Worm (Caenorhabditis elegans) whole organism, L3 larva: ENCODE data around the gene degl-2.

Source experiments
- R02D3.7 ChIP-seq: fragments of 150-350 bp; optimal IDR thresholded peaks from 2 replicates; lab custom pipeline; 2014; ENCODE audit warnings: missing biosample characterization, missing genetic modification characterization
- aly-2 ChIP-seq: fragments of 150-350 bp; optimal IDR thresholded peaks from 2 replicates; lab custom pipeline; 2014; ENCODE audit warnings: missing biosample characterization, missing genetic modification characterization
- ama-1 ChIP-seq: fragments of 150-350 bp; optimal IDR thresholded peaks from 2 replicates; lab custom pipeline; 2018
- ceh-16 ChIP-seq: sonication (generic microtip); optimal IDR thresholded peaks from 2 replicates; lab custom pipeline; 2017; ENCODE audit warnings: missing biosample characterization, missing genetic modification characterization
- ceh-28 ChIP-seq: fragments of 150-350 bp; optimal IDR thresholded peaks from 2 replicates; lab custom pipeline; 2014; ENCODE audit warnings: missing biosample characterization, missing genetic modification reagents, missing genetic modification characterization
- ceh-82 ChIP-seq: fragments of 150-350 bp; optimal IDR thresholded peaks from 2 replicates; lab custom pipeline; 2014; ENCODE audit warnings: missing biosample characterization, missing genetic modification characterization
- ceh-9 ChIP-seq: sonication (generic microtip); optimal IDR thresholded peaks from 2 replicates; lab custom pipeline; 2018; ENCODE audit warnings: missing biosample characterization, missing genetic modification characterization
- egl-27 ChIP-seq: sonication (generic microtip); optimal IDR thresholded peaks from 4 replicates; lab custom pipeline; 2017; ENCODE audit warnings: missing biosample characterization, missing genetic modification reagents, missing genetic modification characterization
- egl-5 ChIP-seq: fragments of 150-350 bp; optimal IDR thresholded peaks from 2 replicates; lab custom pipeline; 2017; ENCODE audit warnings: missing biosample characterization, missing genetic modification reagents, missing genetic modification characterization, inconsistent platforms
- elt-2 ChIP-seq: sonication (generic microtip); optimal IDR thresholded peaks from 2 replicates; lab custom pipeline; 2016; ENCODE audit warnings: missing genetic modification reagents, mild to moderate bottlenecking, missing genetic modification characterization, missing compliant biosample characterization
- fkh-10 ChIP-seq: sonication (generic microtip); optimal IDR thresholded peaks from 2 replicates; lab custom pipeline; 2017; ENCODE audit warnings: missing biosample characterization, missing genetic modification reagents, missing genetic modification characterization
- fkh-2 ChIP-seq: fragments of 150-350 bp; optimal IDR thresholded peaks from 2 replicates; lab custom pipeline; 2014; ENCODE audit warnings: missing biosample characterization, missing genetic modification reagents, missing genetic modification characterization
- fos-1 ChIP-seq: fragments of 150-350 bp; optimal IDR thresholded peaks from 2 replicates; lab custom pipeline; 2014; ENCODE audit warnings: missing biosample characterization, missing genetic modification characterization
- hmg-11 ChIP-seq: sonication (generic microtip); optimal IDR thresholded peaks from 2 replicates; lab custom pipeline; 2016; ENCODE audit warnings: missing genetic modification characterization, missing compliant biosample characterization
- lin-39 ChIP-seq: fragments of 150-350 bp; optimal IDR thresholded peaks from 2 replicates; lab custom pipeline; 2018; ENCODE audit warnings: missing biosample characterization, missing genetic modification reagents, missing genetic modification characterization
- lsy-12 ChIP-seq: sonication (generic microtip); optimal IDR thresholded peaks from 2 replicates; lab custom pipeline; 2016; ENCODE audit warnings: mild to moderate bottlenecking, missing genetic modification characterization, missing compliant biosample characterization
- mdl-1 ChIP-seq: fragments of 150-350 bp; optimal IDR thresholded peaks from 2 replicates; lab custom pipeline; 2014; ENCODE audit warnings: missing biosample characterization, missing genetic modification characterization
- mml-1 ChIP-seq: fragments of 150-350 bp; sonication (generic microtip); optimal IDR thresholded peaks from 3 replicates; lab custom pipeline; 2014; ENCODE audit warnings: missing biosample characterization, missing genetic modification characterization
- nhr-11 ChIP-seq: fragments of 150-350 bp; optimal IDR thresholded peaks from 2 replicates; lab custom pipeline; 2014; ENCODE audit warnings: missing biosample characterization, missing genetic modification characterization
- nhr-23 ChIP-seq: fragments of 150-350 bp; optimal IDR thresholded peaks from 2 replicates; lab custom pipeline; 2014; ENCODE audit warnings: missing biosample characterization, missing genetic modification reagents, missing genetic modification characterization
- nhr-25 ChIP-seq: sonication (generic microtip); optimal IDR thresholded peaks from 2 replicates; lab custom pipeline; 2017; ENCODE audit warnings: missing biosample characterization, missing genetic modification characterization
- nhr-43 ChIP-seq: sonication (generic microtip); optimal IDR thresholded peaks from 2 replicates; lab custom pipeline; 2016; ENCODE audit warnings: mild to moderate bottlenecking, missing genetic modification characterization, missing compliant biosample characterization; ENCODE audit not compliant: poor library complexity, severe bottlenecking
- nhr-67 ChIP-seq: fragments of 150-350 bp; optimal IDR thresholded peaks from 2 replicates; lab custom pipeline; 2014; ENCODE audit warnings: missing biosample characterization, missing genetic modification characterization
- nhr-76 ChIP-seq: fragments of 150-350 bp; sonication (generic microtip); optimal IDR thresholded peaks from 5 replicates; lab custom pipeline; 2014; ENCODE audit warnings: missing biosample characterization, missing genetic modification characterization
- pha-4 ChIP-seq: fragments of 150-350 bp; optimal IDR thresholded peaks from 2 replicates; lab custom pipeline; 2014; ENCODE audit warnings: missing biosample characterization, missing genetic modification reagents, missing genetic modification characterization
- pqm-1 ChIP-seq: fragments of 150-350 bp; optimal IDR thresholded peaks from 2 replicates; lab custom pipeline; 2017; ENCODE audit warnings: missing biosample characterization, missing genetic modification characterization, inconsistent platforms
- skn-1 ChIP-seq: fragments of 150-350 bp; optimal IDR thresholded peaks from 2 replicates; lab custom pipeline; 2014; ENCODE audit warnings: missing biosample characterization, missing genetic modification characterization
- snpc-4 ChIP-seq: fragments of 150-350 bp; optimal IDR thresholded peaks from 2 replicates; lab custom pipeline; 2014; ENCODE audit warnings: missing biosample characterization, missing genetic modification characterization
- tbx-2 ChIP-seq: sonication (generic microtip); optimal IDR thresholded peaks from 2 replicates; lab custom pipeline; 2016; ENCODE audit warnings: mild to moderate bottlenecking, missing genetic modification characterization, missing compliant biosample characterization
- unc-39 ChIP-seq: sonication (generic microtip); optimal IDR thresholded peaks from 4 replicates; lab custom pipeline; 2017; ENCODE audit warnings: missing biosample characterization, missing genetic modification characterization
- ztf-11 ChIP-seq: fragments of 150-350 bp; optimal IDR thresholded peaks from 2 replicates; lab custom pipeline; 2014; ENCODE audit warnings: missing biosample characterization, missing genetic modification characterization

degl-2 gene

DNA sequence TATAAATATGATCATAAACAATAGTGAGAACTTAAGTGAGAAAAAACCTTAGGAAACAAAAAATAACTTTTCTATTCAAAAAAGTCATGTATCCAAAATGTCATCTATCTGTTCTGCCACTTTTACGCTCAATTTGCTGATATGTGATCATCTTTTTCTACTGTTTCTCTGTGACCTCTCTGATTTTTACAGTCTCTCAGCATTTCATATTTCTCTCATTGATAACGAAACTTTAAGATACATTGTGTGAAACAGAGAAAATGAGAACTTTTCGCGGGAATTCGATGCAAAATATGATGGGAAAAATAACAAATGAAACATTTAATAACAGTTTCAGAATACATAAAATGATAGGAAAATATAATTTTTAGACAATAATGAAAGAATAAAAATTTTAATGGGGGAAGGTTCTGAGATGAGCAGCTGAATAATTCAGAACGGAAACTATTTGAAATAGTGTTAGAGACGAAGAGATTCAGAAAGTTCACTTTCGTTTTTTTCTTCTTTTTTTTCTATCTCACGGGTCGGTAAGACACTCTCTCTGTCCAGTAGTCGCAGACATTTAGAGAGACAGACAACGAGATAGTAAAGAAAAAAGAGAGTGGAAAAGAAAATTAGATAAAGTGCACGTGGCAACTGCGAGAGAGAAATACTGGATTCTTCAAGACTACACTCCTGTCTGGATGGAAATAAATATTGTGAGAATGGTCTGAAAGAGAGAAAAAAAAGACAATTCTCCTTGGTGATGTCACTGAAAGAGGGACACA is 34.1 kb downstream of the degl-2 start (continued):
- TF ChIP-seq lin-39 (tag; lab: Kevin White, UChicago) (no peak), ceh-82 (tag; lab: Kevin White, UChicago) (no peak), fkh-10 (GFP tag; lab: Kevin White, UChicago) (peak; percentile 74), mdl-1 (tag; lab: Kevin White, UChicago) (peak; percentile 96), nhr-23 (tag; lab: Kevin White, UChicago) (peak; percentile 79), hmg-11 (tag; lab: Kevin White, UChicago) (peak; percentile 60), tbx-2 (tag; lab: Kevin White, UChicago) (peak; percentile 33), nhr-25 (tag; lab: Kevin White, UChicago) (peak; percentile 32), ceh-28 (tag; lab: Kevin White, UChicago) (peak; percentile 48), R02D3.7 (tag; lab: Kevin White, UChicago) (no peak), snpc-4 (tag; lab: Kevin White, UChicago) (no peak), skn-1 (tag; lab: Kevin White, UChicago) (no peak), pha-4 (tag; lab: Kevin White, UChicago) (peak; percentile 83), ceh-16 (tag; lab: Kevin White, UChicago) (no peak), mml-1 (no peak), fkh-2 (tag; lab: Kevin White, UChicago) (no peak), lsy-12 (no peak), nhr-76 (tag; lab: Kevin White, UChicago) (no peak), ama-1 (lab: Kevin White, UChicago) (no peak), elt-2 (tag; lab: Kevin White, UChicago) (peak; percentile 70), pqm-1 (tag; lab: Kevin White, UChicago) (peak; percentile 85), egl-27 (tag; lab: Kevin White, UChicago) (no peak)
- TF ChIP-seq, all 47 proteins: peak for 15

DNA sequence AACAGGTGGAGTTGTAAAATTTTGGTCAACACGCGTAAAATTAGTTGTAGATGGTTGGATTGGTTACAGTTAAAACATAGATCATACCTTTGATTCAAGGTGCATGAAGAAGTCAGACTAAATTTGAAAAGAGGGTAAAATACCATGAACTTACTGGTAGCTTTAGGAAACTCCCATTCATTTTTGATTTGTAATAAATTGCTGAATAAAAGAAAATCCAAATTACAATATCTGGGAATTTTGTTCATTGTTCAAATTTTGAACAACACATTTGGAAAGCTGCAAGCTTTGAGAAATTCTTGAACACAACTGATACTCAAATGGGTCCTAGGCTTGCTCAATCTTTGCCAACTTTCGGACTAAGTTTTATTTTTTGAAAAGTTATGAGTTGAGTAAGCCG is 34.7 kb downstream of the degl-2 start:
- TF ChIP-seq ceh-9 (tag; lab: Kevin White, UChicago) (no peak), nhr-11 (tag; lab: Kevin White, UChicago) (no peak), ceh-28 (tag; lab: Kevin White, UChicago) (no peak), nhr-25 (tag; lab: Kevin White, UChicago) (no peak), nhr-67 (tag; lab: Kevin White, UChicago) (no peak), ztf-11 (tag; lab: Kevin White, UChicago) (no peak), tbx-2 (tag; lab: Kevin White, UChicago) (no peak), unc-39 (tag; lab: Kevin White, UChicago) (no peak)

- TF ChIP-seq unc-39 (tag; lab: Kevin White, UChicago) (no peak), elt-2 (tag; lab: Kevin White, UChicago) (peak; percentile 3)
Measured at ce11 chrIV:9679296-9679695, 36.0 kb downstream of the degl-2 start.

ce11 chrIV:9680841-9681240 is 37.6 kb downstream of the degl-2 start, which contains the start of gene ins-8:
Gene ins-8 (minus strand): TSS chrIV:9680941.
- TF ChIP-seq fkh-10 (GFP tag; lab: Kevin White, UChicago) (no peak), fos-1 (tag; lab: Kevin White, UChicago) (no peak), egl-5 (no peak), aly-2 (no peak), nhr-43 (tag; lab: Kevin White, UChicago) (no peak), egl-27 (tag; lab: Kevin White, UChicago) (no peak)

DNA sequence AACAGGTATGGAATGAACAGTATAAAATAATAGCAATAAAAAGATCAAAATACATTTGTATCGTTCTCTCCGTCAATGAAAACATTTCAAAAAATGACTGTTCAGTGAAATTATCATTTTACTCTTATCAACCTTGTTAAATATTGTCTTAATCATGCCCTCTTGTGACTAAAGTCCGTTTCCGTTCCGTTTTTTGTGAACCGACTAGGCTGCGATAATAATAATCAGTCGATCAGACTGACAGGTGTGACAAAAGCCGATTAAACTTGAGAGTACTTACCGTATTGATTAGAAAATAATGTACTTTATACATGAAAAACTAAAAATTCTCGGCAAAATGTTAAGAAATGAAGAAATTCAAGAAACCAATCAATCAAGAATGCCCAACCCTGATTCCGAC is 39.2 kb downstream of the degl-2 start, which contains the start of gene ins-7:
ins-7 (minus strand) TSS at position 332 of the 400 bp plus-strand sequence.
- TF ChIP-seq elt-2 (tag; lab: Kevin White, UChicago) = peak; percentile 91
- TF ChIP-seq skn-1 (tag; lab: Kevin White, UChicago) = no peak
- TF ChIP-seq pqm-1 (tag; lab: Kevin White, UChicago) = peak; percentile 34
